Worm (Caenorhabditis elegans) whole organism, L1 larva: ENCODE measurements around the gene R160.10.

Source experiments
- C04F5.9 ChIP-seq: sonication (generic microtip); optimal IDR thresholded peaks from 2 replicates; lab custom pipeline; 2016; ENCODE audit warnings: missing genetic modification characterization, missing compliant biosample characterization
- aha-1 ChIP-seq: fragments of 150-350 bp; optimal IDR thresholded peaks from 2 replicates; lab custom pipeline; 2014; ENCODE audit warnings: missing biosample characterization, missing genetic modification characterization
- ama-1 ChIP-seq: fragments of 150-350 bp; optimal IDR thresholded peaks from 2 replicates; lab custom pipeline; 2014
- blmp-1 ChIP-seq: fragments of 150-350 bp; optimal IDR thresholded peaks from 2 replicates; lab custom pipeline; 2014; ENCODE audit warnings: missing biosample characterization, missing genetic modification characterization
- ceh-82 ChIP-seq, 3 experiments: fragments of 150-350 bp in 1 of 3; sonication (generic microtip) in 2 of 3; optimal IDR thresholded peaks; 2 replicates each; lab custom pipeline; 2014 to 2017; ENCODE audit warnings: missing biosample characterization in 3 of 3, missing genetic modification characterization in 3 of 3
- efl-1 ChIP-seq, 4 experiments: fragments of 150-350 bp; optimal IDR thresholded peaks in 3 of 4; peaks in 1 of 4; 1 replicate in 1 of 4; 2 replicates in 3 of 4; lab custom pipeline; 2014; ENCODE audit warnings: missing biosample characterization in 2 of 4, missing genetic modification characterization in 2 of 4, missing genetic modification reagents in 2 of 4
- efl-3 ChIP-seq: fragments of 200-800 bp; sonication (Bioruptor generic); optimal IDR thresholded peaks from 2 replicates; lab custom pipeline; 2018; ENCODE audit warnings: mild to moderate bottlenecking, missing genetic modification characterization, missing compliant biosample characterization
- egl-27 ChIP-seq, 2 experiments: fragments of 150-350 bp in 1 of 2; sonication (generic microtip); optimal IDR thresholded peaks; 3 replicates each; lab custom pipeline; 2017 to 2018; ENCODE audit warnings: missing biosample characterization in 2 of 2, missing genetic modification characterization in 2 of 2, missing genetic modification reagents in 2 of 2
- elt-2 ChIP-seq: sonication (generic microtip); optimal IDR thresholded peaks from 2 replicates; lab custom pipeline; 2016; ENCODE audit warnings: missing genetic modification characterization, mild to moderate bottlenecking, inconsistent platforms, missing compliant biosample characterization, missing genetic modification reagents
- elt-3 ChIP-seq, 6 experiments: fragments of 150-350 bp in 1 of 6; sonication (generic microtip); optimal IDR thresholded peaks; 2 replicates each; lab custom pipeline; 2017 to 2018; ENCODE audit warnings: missing biosample characterization in 6 of 6, missing genetic modification characterization in 6 of 6, inconsistent platforms in 1 of 6
- fkh-10 ChIP-seq: sonication (generic microtip); optimal IDR thresholded peaks from 2 replicates; lab custom pipeline; 2017; ENCODE audit warnings: missing biosample characterization, missing genetic modification reagents, missing genetic modification characterization
- fkh-4 ChIP-seq: sonication (generic microtip); optimal IDR thresholded peaks from 2 replicates; lab custom pipeline; 2016; ENCODE audit warnings: missing compliant biosample characterization, missing genetic modification characterization, borderline replicate concordance
- grh-1 ChIP-seq: fragments of 200-800 bp; sonication (Bioruptor generic); IDR thresholded peaks from 2 replicates; pipeline ENCODE4 v1.3.6; 2022; ENCODE audit warnings: missing genetic modification reagents, missing genetic modification characterization, missing compliant biosample characterization
- hlh-4 ChIP-seq: sonication (generic microtip); optimal IDR thresholded peaks from 2 replicates; lab custom pipeline; 2016; ENCODE audit warnings: mild to moderate bottlenecking, missing genetic modification characterization, missing compliant biosample characterization
- lin-14 ChIP-seq: fragments of 200-800 bp; sonication (Bioruptor generic); optimal IDR thresholded peaks from 2 replicates; lab custom pipeline; 2018; ENCODE audit warnings: mild to moderate bottlenecking, missing genetic modification characterization, moderate library complexity, missing compliant biosample characterization
- mep-1 ChIP-seq: fragments of 150-350 bp; optimal IDR thresholded peaks from 2 replicates; lab custom pipeline; 2014; ENCODE audit warnings: missing biosample characterization, missing genetic modification characterization
- nhr-237 ChIP-seq: fragments of 150-350 bp; optimal IDR thresholded peaks from 2 replicates; lab custom pipeline; 2014; ENCODE audit warnings: missing biosample characterization, missing genetic modification characterization
- pag-3 ChIP-seq: sonication (generic microtip); optimal IDR thresholded peaks from 2 replicates; lab custom pipeline; 2017; ENCODE audit warnings: missing genetic modification characterization, mild to moderate bottlenecking, missing compliant biosample characterization, antibody characterized with exemption, borderline replicate concordance; ENCODE audit not compliant: insufficient read depth
- tlp-1 ChIP-seq: fragments of 150-350 bp; optimal IDR thresholded peaks from 2 replicates; lab custom pipeline; 2014; ENCODE audit warnings: missing biosample characterization, missing genetic modification characterization
- unc-86 ChIP-seq: sonication (generic microtip); optimal IDR thresholded peaks from 2 replicates; lab custom pipeline; 2016; ENCODE audit warnings: missing genetic modification characterization, missing compliant biosample characterization

The R160.10 gene

DNA sequence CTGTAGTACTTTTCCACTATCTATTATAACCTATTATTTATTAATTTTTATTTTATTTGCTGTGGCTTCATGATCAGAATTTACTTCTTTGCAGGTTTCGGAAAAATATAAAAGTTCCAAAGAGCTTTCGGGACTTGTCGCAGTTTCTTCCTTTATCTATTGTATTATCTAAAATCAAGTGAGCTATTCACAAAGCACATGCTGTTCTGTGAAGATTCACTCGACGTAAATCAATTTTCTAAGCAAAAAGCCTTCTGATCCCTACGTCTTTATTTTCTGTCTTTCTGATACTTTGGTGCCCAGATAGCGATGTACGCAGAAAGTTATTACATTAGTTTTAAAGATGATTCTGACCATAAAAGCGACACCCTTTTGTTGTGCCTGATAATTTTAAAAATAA, 50.2 kb downstream of the R160.10 start:
- TF ChIP-seq lin-14 (GFP tag; lab: Kevin White, UChicago) = peak; percentile 29
- TF ChIP-seq elt-3 (tag; optimal IDR thresholded peaks at IDR 0.05; lab: Kevin White, UChicago) = no peak
- TF ChIP-seq efl-3 (GFP tag; lab: Kevin White, UChicago) = no peak
- no peak for TF ChIP-seq nhr-237 (tag; lab: Kevin White, UChicago)
- TF ChIP-seq ceh-82 (tag; optimal IDR thresholded peaks at IDR 0.05; lab: Kevin White, UChicago) = no peak
- no peak for TF ChIP-seq fkh-4
- no peak for TF ChIP-seq egl-27 (tag; optimal IDR thresholded peaks at IDR 0.05; lab: Kevin White, UChicago)
- TF ChIP-seq tlp-1 (tag; lab: Kevin White, UChicago) = no peak
- TF ChIP-seq hlh-4 = no peak
- no peak for TF ChIP-seq ama-1 (lab: Kevin White, UChicago)
- no peak for TF ChIP-seq efl-1 (optimal IDR thresholded peaks at IDR 0.05; lab: Kevin White, UChicago)
- peak in 1 of 2 experiments; percentile 2 for TF ChIP-seq efl-1 (GFP tag; optimal IDR thresholded peaks at IDR 0.05 in 1 of 2; lab: Kevin White, UChicago)
- TF ChIP-seq C04F5.9 (tag; lab: Kevin White, UChicago) = no peak
- no peak for TF ChIP-seq blmp-1 (tag; lab: Kevin White, UChicago)
- no peak for TF ChIP-seq elt-2 (tag; lab: Kevin White, UChicago)
- TF ChIP-seq aha-1 (tag; lab: Kevin White, UChicago) = no peak
- TF ChIP-seq fkh-10 (GFP tag; lab: Kevin White, UChicago) = peak; percentile 75
- TF ChIP-seq mep-1 = no peak
- no peak for TF ChIP-seq pag-3
- TF ChIP-seq grh-1 (GFP tag; lab: Robert Waterston, UW) = no peak
- TF ChIP-seq unc-86 (tag; lab: Kevin White, UChicago) = no peak
